Worm (Caenorhabditis elegans): ENCODE results near the gene F11D5.6.

DNA sequence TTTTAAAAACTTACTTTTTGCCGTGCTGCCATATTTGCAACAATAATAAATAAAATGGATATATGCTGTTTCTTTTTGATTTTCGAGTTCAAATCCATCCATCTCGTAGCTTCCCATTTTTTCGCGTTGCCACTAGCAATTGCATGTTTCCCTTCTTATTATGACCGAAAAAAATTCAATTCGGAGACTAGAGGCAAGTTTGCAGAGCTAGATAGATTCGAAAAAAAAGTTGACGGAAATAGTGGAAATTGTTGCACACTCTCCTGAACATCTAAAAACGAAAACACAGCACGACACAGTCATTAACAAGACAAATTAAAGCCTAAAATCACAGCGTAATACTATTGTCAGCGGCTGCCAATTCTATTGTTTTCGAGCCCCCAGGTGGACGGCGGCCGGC lies at the start of gene F11D5.6:
- TF ChIP-seq C17E4.6 (GFP tag; IDR thresholded peaks at IDR 0.05) (no peak), F49E8.2 (tag; optimal IDR thresholded peaks at IDR 0.05; ENCODE audit: insufficient read depth) (no peak), athp-1 (tag; optimal IDR thresholded peaks at IDR 0.05) (no peak), pha-4 (tag; optimal IDR thresholded peaks at IDR 0.05) (no peak), T26A5.8 (tag; optimal IDR thresholded peaks at IDR 0.05) (no peak), nfya-1 (tag; optimal IDR thresholded peaks at IDR 0.05; ENCODE audit: borderline replicate concordance, insufficient read depth) (no peak), B0035.1 (tag; optimal IDR thresholded peaks at IDR 0.05) (no peak), ama-1 (optimal IDR thresholded peaks at IDR 0.05) (no peak), ama-1 (GFP tag; optimal IDR thresholded peaks at IDR 0.05) (no peak), zfh-2 (GFP tag; conservative IDR thresholded peaks at IDR 0.05) (no peak), cebp-1 (GFP tag; IDR thresholded peaks at IDR 0.05) (no peak), cebp-1 (tag; optimal IDR thresholded peaks at IDR 0.05) (no peak), hsf-1 (GFP tag; IDR thresholded peaks at IDR 0.05) (no peak), sptf-2 (GFP tag; optimal IDR thresholded peaks at IDR 0.05) (no peak), madf-8 (GFP tag; conservative IDR thresholded peaks at IDR 0.05) (no peak)
